Worm (Caenorhabditis elegans): ENCODE data around the gene dnc-3.

DNA sequence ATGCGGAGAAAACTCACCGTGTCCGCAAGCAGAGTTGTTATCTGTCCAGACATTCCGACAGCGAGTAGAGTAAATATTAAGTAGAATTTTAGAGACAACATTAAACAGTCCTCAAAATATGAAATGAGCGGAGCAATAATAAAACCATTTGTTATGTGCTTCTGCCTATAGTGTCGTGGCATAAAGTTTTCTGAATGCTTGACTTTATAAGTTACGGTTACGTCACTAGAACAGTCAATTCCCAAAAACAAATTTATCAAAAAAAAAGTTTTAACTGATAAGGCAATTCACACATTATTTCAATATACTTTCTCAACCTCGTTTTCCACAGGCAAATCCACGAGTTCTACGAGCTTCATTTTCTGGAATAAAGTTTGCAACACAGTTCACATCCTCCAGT is 15.6 kb downstream of the dnc-3 start, which contains the start of gene clec-127:
- no peak for TF ChIP-seq ztf-29 (GFP tag; IDR thresholded peaks at IDR 0.05)
- TF ChIP-seq flt-1 (GFP tag; IDR thresholded peaks at IDR 0.05) = no peak
- no peak for TF ChIP-seq med-1 (GFP tag; optimal IDR thresholded peaks at IDR 0.05; ENCODE audit: insufficient read depth)
- no peak for TF ChIP-seq cog-1 (tag; optimal IDR thresholded peaks at IDR 0.05)
- no peak for TF ChIP-seq T22C8.4 (GFP tag; IDR thresholded peaks at IDR 0.05)
- TF ChIP-seq klf-2 (GFP tag; conservative IDR thresholded peaks at IDR 0.05) = no peak

All from whole organism, midembryonic.